Fruit fly (Drosophila melanogaster) whole organism, embryonic: ENCODE data around the gene Jhbp13.

ENCODE experiments used
- B-H2 ChIP-seq: fragments of 200-800 bp; sonication (Bioruptor generic); optimal IDR thresholded peaks from 2 replicates; lab custom pipeline; 2018; ENCODE audit warnings: missing biosample characterization, mild to moderate bottlenecking, missing genetic modification characterization
- Bteb2 ChIP-seq: fragments of 200-800 bp; sonication (Bioruptor generic); optimal IDR thresholded peaks from 2 replicates; lab custom pipeline; 2016; ENCODE audit warnings: missing biosample characterization, missing genetic modification characterization
- CG10209 ChIP-seq: fragments of 200-800 bp; sonication (Bioruptor generic); optimal IDR thresholded peaks from 3 replicates; lab custom pipeline; 2017; ENCODE audit warnings: missing biosample characterization, mild to moderate bottlenecking, missing genetic modification characterization, missing genetic modification reagents
- CG10321 ChIP-seq: fragments of 200-800 bp; sonication (Bioruptor generic); IDR thresholded peaks from 2 replicates; pipeline ENCODE4 v1.3.6; 2022; ENCODE audit warnings: missing biosample characterization, missing genetic modification characterization
- CG10431 ChIP-seq: fragments of 200-800 bp; sonication (Bioruptor generic); optimal IDR thresholded peaks from 3 replicates; lab custom pipeline; 2018; ENCODE audit warnings: missing biosample characterization, mild to moderate bottlenecking, missing genetic modification characterization
- CG10462 ChIP-seq: fragments of 200-800 bp; sonication (Bioruptor generic); optimal IDR thresholded peaks from 2 replicates; lab custom pipeline; 2016; ENCODE audit warnings: missing biosample characterization, missing genetic modification characterization
- CG12391 ChIP-seq: fragments of 200-800 bp; sonication (Bioruptor generic); optimal IDR thresholded peaks from 3 replicates; lab custom pipeline; 2018; ENCODE audit warnings: missing biosample characterization, mild to moderate bottlenecking, missing genetic modification characterization, moderate library complexity
- CG13624 ChIP-seq: fragments of 200-800 bp; sonication (Bioruptor generic); optimal IDR thresholded peaks from 2 replicates; lab custom pipeline; 2016; ENCODE audit warnings: missing biosample characterization, missing genetic modification characterization
- CG14441 ChIP-seq: fragments of 200-800 bp; sonication (Bioruptor generic); IDR thresholded peaks from 2 replicates; pipeline ENCODE4 v1.3.6; 2022; ENCODE audit warnings: missing biosample characterization, missing genetic modification characterization
- CG15479 ChIP-seq: fragments of 200-800 bp; sonication (Bioruptor generic); optimal IDR thresholded peaks from 3 replicates; lab custom pipeline; 2019; ENCODE audit warnings: missing biosample characterization, mild to moderate bottlenecking, missing genetic modification characterization, moderate library complexity
- CG17361 ChIP-seq: fragments of 200-800 bp; sonication (Bioruptor generic); IDR thresholded peaks from 3 replicates; pipeline ENCODE4 v1.3.6; 2022; ENCODE audit warnings: missing biosample characterization, missing genetic modification characterization
- CG17568 ChIP-seq: fragments of 200-800 bp; sonication (Bioruptor generic); optimal IDR thresholded peaks from 2 replicates; lab custom pipeline; 2018; ENCODE audit warnings: missing biosample characterization, mild to moderate bottlenecking, missing genetic modification characterization, moderate library complexity
- CG1792 ChIP-seq: fragments of 200-800 bp; sonication (Bioruptor generic); optimal IDR thresholded peaks from 2 replicates; lab custom pipeline; 2016; ENCODE audit warnings: missing biosample characterization, missing genetic modification characterization
- CG18262 ChIP-seq: fragments of 200-800 bp; optimal IDR thresholded peaks from 3 replicates; lab custom pipeline; 2019; ENCODE audit warnings: missing biosample characterization, mild to moderate bottlenecking, missing genetic modification characterization, moderate library complexity
- CG30403 ChIP-seq: fragments of 200-800 bp; sonication (Bioruptor generic); optimal IDR thresholded peaks from 3 replicates; lab custom pipeline; 2016; ENCODE audit warnings: missing biosample characterization, missing genetic modification characterization
- CG3163 ChIP-seq: fragments of 200-800 bp; sonication (Bioruptor generic); optimal IDR thresholded peaks from 3 replicates; lab custom pipeline; 2016; ENCODE audit warnings: missing biosample characterization, missing genetic modification characterization
- CG3838 ChIP-seq: fragments of 200-800 bp; sonication (Bioruptor generic); optimal IDR thresholded peaks from 3 replicates; lab custom pipeline; 2016; ENCODE audit warnings: missing biosample characterization, missing genetic modification characterization
- CG42726 ChIP-seq: fragments of 200-800 bp; sonication (Bioruptor generic); IDR thresholded peaks from 2 replicates; pipeline ENCODE4 v1.3.6; 2022; ENCODE audit warnings: missing biosample characterization, missing genetic modification characterization; ENCODE audit not compliant: partially characterized antibody
- CG4360 ChIP-seq: fragments of 200-800 bp; sonication (Bioruptor generic); IDR thresholded peaks from 2 replicates; pipeline ENCODE4 v1.3.6; 2022; ENCODE audit warnings: missing biosample characterization, missing genetic modification characterization
- CG6791 ChIP-seq: fragments of 200-800 bp; sonication (Bioruptor generic); IDR thresholded peaks from 3 replicates; pipeline ENCODE4 v1.3.6; 2022; ENCODE audit warnings: missing biosample characterization, missing genetic modification characterization; ENCODE audit not compliant: partially characterized antibody
- CG7271 ChIP-seq: fragments of 200-800 bp; sonication (Bioruptor generic); optimal IDR thresholded peaks from 2 replicates; lab custom pipeline; 2018; ENCODE audit warnings: missing biosample characterization, mild to moderate bottlenecking, missing genetic modification characterization, moderate library complexity
- CG9727 ChIP-seq: fragments of 200-800 bp; sonication (Bioruptor generic); optimal IDR thresholded peaks from 3 replicates; lab custom pipeline; 2017; ENCODE audit warnings: missing biosample characterization, mild to moderate bottlenecking, missing genetic modification characterization
- CG9876 ChIP-seq: fragments of 200-800 bp; sonication (Bioruptor generic); optimal IDR thresholded peaks from 2 replicates; lab custom pipeline; 2016; ENCODE audit warnings: missing biosample characterization, missing genetic modification characterization
- CTCF ChIP-seq: fragments of 200-800 bp; sonication (Bioruptor generic); optimal IDR thresholded peaks from 2 replicates; lab custom pipeline; 2017; ENCODE audit warnings: missing biosample characterization, mild to moderate bottlenecking, missing genetic modification characterization, moderate library complexity
- D19B ChIP-seq: fragments of 200-800 bp; sonication (Bioruptor generic); optimal IDR thresholded peaks from 2 replicates; lab custom pipeline; 2017; ENCODE audit warnings: missing biosample characterization, mild to moderate bottlenecking, missing genetic modification characterization
- Dbx ChIP-seq: fragments of 200-800 bp; sonication (Bioruptor generic); IDR thresholded peaks from 3 replicates; pipeline ENCODE4 v1.3.6; 2022; ENCODE audit warnings: missing biosample characterization, missing genetic modification characterization
- Dip2 ChIP-seq: fragments of 200-800 bp; sonication (Bioruptor generic); IDR thresholded peaks from 2 replicates; pipeline ENCODE4 v1.3.6; 2022; ENCODE audit warnings: missing biosample characterization, missing genetic modification characterization
- Eip74EF ChIP-seq, 2 experiments: fragments of 200-800 bp in 1 of 2; fragments of >200 bp in 1 of 2; sonication (Bioruptor generic) in 1 of 2; optimal IDR thresholded peaks; 2 replicates each; lab custom pipeline; 2017 to 2019; ENCODE audit warnings: missing biosample characterization in 2 of 2, missing genetic modification characterization in 2 of 2, mild to moderate bottlenecking in 1 of 2, moderate library complexity in 1 of 2
- Fer3 ChIP-seq: fragments of 200-800 bp; sonication (Bioruptor generic); optimal IDR thresholded peaks from 2 replicates; lab custom pipeline; 2018; ENCODE audit warnings: missing biosample characterization, mild to moderate bottlenecking, missing genetic modification characterization, moderate library complexity
- HLHmδ ChIP-seq: fragments of 200-800 bp; sonication (Bioruptor generic); optimal IDR thresholded peaks from 2 replicates; lab custom pipeline; 2018; ENCODE audit warnings: missing biosample characterization, mild to moderate bottlenecking, missing genetic modification characterization, moderate library complexity
- Mad ChIP-seq: fragments of 200-800 bp; sonication (Bioruptor generic); optimal IDR thresholded peaks from 2 replicates; lab custom pipeline; 2016; ENCODE audit warnings: missing biosample characterization, missing genetic modification characterization
- NK7.1 ChIP-seq: fragments of 200-800 bp; sonication (Bioruptor generic); optimal IDR thresholded peaks from 3 replicates; lab custom pipeline; 2016; ENCODE audit warnings: missing biosample characterization, missing genetic modification characterization
- NfI ChIP-seq: fragments of 200-800 bp; sonication (Bioruptor generic); optimal IDR thresholded peaks from 3 replicates; lab custom pipeline; 2018; ENCODE audit warnings: missing biosample characterization, mild to moderate bottlenecking, missing genetic modification characterization, moderate library complexity
- Oaz ChIP-seq: fragments of 200-800 bp; sonication (Bioruptor generic); IDR thresholded peaks from 2 replicates; pipeline ENCODE4 v1.3.6; 2022; ENCODE audit warnings: missing biosample characterization, missing genetic modification characterization
- Poxn ChIP-seq: fragments of 200-800 bp; sonication (Bioruptor generic); IDR thresholded peaks from 2 replicates; pipeline ENCODE4 v1.3.6; 2022; ENCODE audit warnings: missing biosample characterization, missing genetic modification characterization
- Sox100B ChIP-seq: fragments of 200-800 bp; sonication (Bioruptor generic); optimal IDR thresholded peaks from 3 replicates; lab custom pipeline; 2018; ENCODE audit warnings: missing biosample characterization, mild to moderate bottlenecking, missing genetic modification characterization
- YL-1 ChIP-seq: fragments of 200-800 bp; sonication (Bioruptor generic); optimal IDR thresholded peaks from 3 replicates; lab custom pipeline; 2017; ENCODE audit warnings: missing biosample characterization, mild to moderate bottlenecking, missing genetic modification characterization
- cg ChIP-seq: fragments of 200-800 bp; sonication (Bioruptor generic); optimal IDR thresholded peaks from 3 replicates; lab custom pipeline; 2019; ENCODE audit warnings: missing biosample characterization, mild to moderate bottlenecking, missing genetic modification characterization, moderate library complexity
- chm ChIP-seq: fragments of 200-800 bp; sonication (Bioruptor generic); IDR thresholded peaks from 2 replicates; pipeline ENCODE4 v1.3.6; 2022; ENCODE audit warnings: missing biosample characterization, missing genetic modification characterization
- dm ChIP-seq: fragments of 200-800 bp; sonication (Bioruptor generic); optimal IDR thresholded peaks from 3 replicates; lab custom pipeline; 2016; ENCODE audit warnings: missing biosample characterization, missing genetic modification characterization
- eve ChIP-seq, 2 experiments: fragments of >200 bp; optimal IDR thresholded peaks; 2 replicates each; lab custom pipeline; 2017; ENCODE audit warnings: missing biosample characterization in 2 of 2, missing genetic modification characterization in 2 of 2
- fru ChIP-seq: fragments of >200 bp; optimal IDR thresholded peaks from 2 replicates; lab custom pipeline; 2017
- h ChIP-seq: fragments of >200 bp; optimal IDR thresholded peaks from 2 replicates; lab custom pipeline; 2017
- hth ChIP-seq: fragments of >200 bp; optimal IDR thresholded peaks from 2 replicates; lab custom pipeline; 2017; ENCODE audit warnings: inconsistent platforms
- jigr1 ChIP-seq: fragments of 200-800 bp; sonication (Bioruptor generic); IDR thresholded peaks from 3 replicates; pipeline ENCODE4 v1.3.6; 2022; ENCODE audit warnings: missing biosample characterization, missing genetic modification characterization
- slbo ChIP-seq: fragments of 200-800 bp; sonication (Bioruptor generic); IDR thresholded peaks from 2 replicates; pipeline ENCODE4 v1.3.6; 2022; ENCODE audit warnings: missing biosample characterization, missing genetic modification characterization
- sob ChIP-seq: fragments of 200-800 bp; sonication (Bioruptor generic); IDR thresholded peaks from 2 replicates; pipeline ENCODE4 v1.3.6; 2022; ENCODE audit warnings: missing biosample characterization, missing genetic modification characterization
- sqz ChIP-seq: fragments of 200-800 bp; sonication (Bioruptor generic); optimal IDR thresholded peaks from 3 replicates; lab custom pipeline; 2018; ENCODE audit warnings: missing biosample characterization, mild to moderate bottlenecking, missing genetic modification characterization
- stc ChIP-seq: fragments of 200-800 bp; sonication (Bioruptor generic); IDR thresholded peaks from 2 replicates; pipeline ENCODE4 v1.3.6; 2022; ENCODE audit warnings: missing biosample characterization, missing genetic modification characterization
- tll ChIP-seq, 2 experiments: fragments of 200-800 bp in 1 of 2; fragments of >200 bp in 1 of 2; sonication (Bioruptor generic) in 1 of 2; optimal IDR thresholded peaks; 2 replicates each; lab custom pipeline; 2017 to 2019; ENCODE audit warnings: missing biosample characterization in 2 of 2, missing genetic modification characterization in 2 of 2, mild to moderate bottlenecking in 1 of 2, moderate library complexity in 1 of 2

The Jhbp13 gene

DNA sequence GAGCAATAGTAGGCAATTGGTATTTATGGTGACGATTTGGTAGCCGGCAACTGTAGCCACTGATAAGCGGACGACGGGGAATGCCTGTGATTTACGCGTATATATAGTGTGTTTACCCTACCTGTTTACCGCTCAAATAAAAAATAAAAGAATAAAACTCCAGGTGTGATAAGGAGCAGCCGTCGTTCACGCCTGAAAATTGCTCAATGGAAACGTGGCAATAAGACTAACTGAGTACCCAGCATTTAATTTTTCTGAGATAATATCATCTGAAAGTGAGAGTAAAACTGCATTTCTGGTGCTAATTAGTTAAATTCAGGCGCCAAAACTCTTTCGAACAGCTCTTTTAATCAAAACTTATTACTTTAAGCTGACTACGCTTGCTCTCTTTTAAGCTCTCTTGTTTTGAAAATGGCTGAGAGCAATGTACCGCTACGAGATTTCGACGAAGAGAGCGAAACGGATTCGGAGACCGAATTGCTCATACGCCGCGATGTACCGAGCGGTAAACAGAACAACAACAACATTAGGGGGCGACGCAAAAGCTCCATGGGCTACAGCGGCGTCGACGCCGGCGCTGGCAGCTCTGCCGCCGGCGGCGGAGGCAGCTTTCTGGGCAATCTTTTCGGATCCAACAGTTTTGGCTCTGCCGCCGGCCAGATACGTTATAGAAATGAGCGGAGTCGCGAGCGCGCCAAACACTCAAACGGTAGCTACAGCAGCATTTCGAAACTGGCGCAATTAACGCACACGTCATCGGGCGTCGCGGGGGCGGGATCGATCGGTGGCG lies 50.7 kb downstream of the Jhbp13 start (continued):
- peak; percentile 10; the same call in 1 of the 2 replicates for TF ChIP-seq CG14441 (GFP tag; lab: Robert Waterston, UW)
- TF ChIP-seq CG17361 (GFP tag; lab: Robert Waterston, UW) = 0 out of 3 replicates have a peak, but pooled peaks have one; percentile 21
- no peak for TF ChIP-seq hth (lab: Kevin White, UChicago)
- TF ChIP-seq sqz (GFP tag; lab: Kevin White, UChicago) = peak; percentile 84
- TF ChIP-seq CG10209 (GFP tag; lab: Kevin White, UChicago) = peak; percentile 65
- peak; percentile 85 for TF ChIP-seq D19B (GFP tag; lab: Kevin White, UChicago)
- peak; percentile 34 for TF ChIP-seq CG1792 (GFP tag; lab: Kevin White, UChicago)
- TF ChIP-seq Mad (GFP tag; lab: Kevin White, UChicago) = peak; percentile 42
- TF ChIP-seq CTCF = peak; percentile 61
- peak; percentile 83 for TF ChIP-seq YL-1 (GFP tag; lab: Kevin White, UChicago)
- TF ChIP-seq dm (GFP tag; lab: Kevin White, UChicago) = peak; percentile 42
- TF ChIP-seq HLHmδ (GFP tag; lab: Kevin White, UChicago) = peak; percentile 53
- TF ChIP-seq CG13624 (GFP tag; lab: Kevin White, UChicago) = peak; percentile 11
- no peak for TF ChIP-seq CG6791 (GFP tag; lab: Robert Waterston, UW)
- peak; percentile 88 for TF ChIP-seq Fer3 (tag; lab: Kevin White, UChicago)
- TF ChIP-seq CG9727 = peak; percentile 69
- no peak for TF ChIP-seq CG7271 (tag; lab: Kevin White, UChicago)
- TF ChIP-seq Sox100B = peak; percentile 76
- no peak; the same call in 1 of the 2 replicates for TF ChIP-seq chm (GFP tag; lab: Robert Waterston, UW)
- TF ChIP-seq sob (GFP tag; lab: Robert Waterston, UW) = peak; percentile 36
- no peak for TF ChIP-seq CG30403
- peak; percentile 63 for TF ChIP-seq Bteb2 (GFP tag; lab: Kevin White, UChicago)
- TF ChIP-seq CG18262 (tag; lab: Kevin White, UChicago) = peak; percentile 48
- TF ChIP-seq CG4360 (GFP tag; lab: Robert Waterston, UW) = peak; percentile 85
- TF ChIP-seq Poxn (GFP tag; lab: Robert Waterston, UW) = no peak
- TF ChIP-seq NK7.1 (GFP tag; lab: Kevin White, UChicago) = peak; percentile 31
- TF ChIP-seq CG10431 (GFP tag; lab: Kevin White, UChicago) = peak; percentile 90
- TF ChIP-seq CG3838 (GFP tag; lab: Kevin White, UChicago) = no peak
- no peak for TF ChIP-seq CG9876 (GFP tag; lab: Kevin White, UChicago)
- no peak for TF ChIP-seq cg (GFP tag; lab: Kevin White, UChicago)
- no peak for TF ChIP-seq tll (GFP tag; optimal IDR thresholded peaks at IDR 0.05; lab: Kevin White, UChicago)
- TF ChIP-seq CG10321 (GFP tag; lab: Robert Waterston, UW) = peak; percentile 67; the same call in 1 of the 2 replicates
- no peak for TF ChIP-seq jigr1 (GFP tag; lab: Robert Waterston, UW)
- TF ChIP-seq CG17568 (GFP tag; lab: Kevin White, UChicago) = peak; percentile 93
- TF ChIP-seq eve (GFP tag; optimal IDR thresholded peaks at IDR 0.05; lab: Kevin White, UChicago) = no peak
- peak; percentile 72 for TF ChIP-seq NfI (GFP tag; lab: Kevin White, UChicago)
- TF ChIP-seq Eip74EF (GFP tag; optimal IDR thresholded peaks at IDR 0.05; lab: Kevin White, UChicago) = peak in 1 of 2 experiments; percentile 80
- no peak for TF ChIP-seq fru (lab: Kevin White, UChicago)
- TF ChIP-seq slbo (GFP tag; lab: Robert Waterston, UW) = peak; percentile 38
- no peak for TF ChIP-seq Dip2 (GFP tag; lab: Robert Waterston, UW)
- no peak; the same call in 1 of the 2 replicates for TF ChIP-seq Oaz (GFP tag; lab: Robert Waterston, UW)
- peak; percentile 66 for TF ChIP-seq Dbx
- TF ChIP-seq B-H2 (GFP tag; lab: Kevin White, UChicago) = peak; percentile 84
- TF ChIP-seq h (lab: Kevin White, UChicago) = no peak
- no peak; the same call in 1 of the 2 replicates for TF ChIP-seq stc (GFP tag; lab: Robert Waterston, UW)
- TF ChIP-seq CG12391 (tag; lab: Kevin White, UChicago) = peak; percentile 54
- TF ChIP-seq CG3163 (GFP tag; lab: Kevin White, UChicago) = peak; percentile 98
- TF ChIP-seq CG15479 (GFP tag; lab: Kevin White, UChicago) = no peak
- TF ChIP-seq CG10462 = peak; percentile 15
- peak; percentile 81 for TF ChIP-seq CG42726 (GFP tag; lab: Robert Waterston, UW)
